Worm (Caenorhabditis elegans) whole organism, L3 larva: ENCODE measurements around the gene F47E1.1.

Experiments
- ceh-82 ChIP-seq: fragments of 150-350 bp; optimal IDR thresholded peaks from 2 replicates; lab custom pipeline; 2014; ENCODE audit warnings: missing biosample characterization, missing genetic modification characterization
- egl-5 ChIP-seq: fragments of 150-350 bp; optimal IDR thresholded peaks from 2 replicates; lab custom pipeline; 2017; ENCODE audit warnings: missing biosample characterization, missing genetic modification reagents, missing genetic modification characterization, inconsistent platforms
- elt-3 ChIP-seq, 3 experiments: fragments of 150-350 bp in 1 of 3; sonication (generic microtip) in 2 of 3; optimal IDR thresholded peaks; 2 replicates in 2 of 3; 4 replicates in 1 of 3; lab custom pipeline; 2014 to 2017; ENCODE audit warnings: missing biosample characterization in 3 of 3, missing genetic modification characterization in 3 of 3
- lin-39 ChIP-seq: fragments of 150-350 bp; optimal IDR thresholded peaks from 2 replicates; lab custom pipeline; 2018; ENCODE audit warnings: missing biosample characterization, missing genetic modification reagents, missing genetic modification characterization
- mdl-1 ChIP-seq: fragments of 150-350 bp; optimal IDR thresholded peaks from 2 replicates; lab custom pipeline; 2014; ENCODE audit warnings: missing biosample characterization, missing genetic modification characterization
- nhr-23 ChIP-seq: fragments of 150-350 bp; optimal IDR thresholded peaks from 2 replicates; lab custom pipeline; 2014; ENCODE audit warnings: missing biosample characterization, missing genetic modification reagents, missing genetic modification characterization
- nhr-76 ChIP-seq: fragments of 150-350 bp; sonication (generic microtip); optimal IDR thresholded peaks from 5 replicates; lab custom pipeline; 2014; ENCODE audit warnings: missing biosample characterization, missing genetic modification characterization
- nhr-77 ChIP-seq: fragments of 150-350 bp; optimal IDR thresholded peaks from 2 replicates; lab custom pipeline; 2014; ENCODE audit warnings: missing biosample characterization, missing genetic modification characterization
- unc-39 ChIP-seq: sonication (generic microtip); optimal IDR thresholded peaks from 4 replicates; lab custom pipeline; 2017; ENCODE audit warnings: missing biosample characterization, missing genetic modification characterization
- zag-1 ChIP-seq: fragments of 150-350 bp; optimal IDR thresholded peaks from 2 replicates; lab custom pipeline; 2014; ENCODE audit warnings: missing biosample characterization, missing genetic modification characterization

ce11 chrX:9085864-9086263, 8.9 kb downstream of the F47E1.1 start:
- TF ChIP-seq lin-39 (tag; lab: Kevin White, UChicago) (no peak), egl-5 (tag; lab: Kevin White, UChicago) (no peak), ceh-82 (no peak), nhr-23 (tag; lab: Kevin White, UChicago) (peak; percentile 7), unc-39 (tag; lab: Kevin White, UChicago) (no peak), zag-1 (no peak), nhr-76 (tag; lab: Kevin White, UChicago) (no peak), nhr-77 (tag; lab: Kevin White, UChicago) (no peak), elt-3 (tag; optimal IDR thresholded peaks at IDR 0.05; lab: Kevin White, UChicago) (no peak), mdl-1 (tag; lab: Kevin White, UChicago) (no peak)
